Worm (Caenorhabditis elegans): Measurements from ENCODE around the gene C34B4.5.
A peak's percentile ranks its signal among the peaks of the same experiment; 100 is the strongest.

The C34B4.5 gene

DNA sequence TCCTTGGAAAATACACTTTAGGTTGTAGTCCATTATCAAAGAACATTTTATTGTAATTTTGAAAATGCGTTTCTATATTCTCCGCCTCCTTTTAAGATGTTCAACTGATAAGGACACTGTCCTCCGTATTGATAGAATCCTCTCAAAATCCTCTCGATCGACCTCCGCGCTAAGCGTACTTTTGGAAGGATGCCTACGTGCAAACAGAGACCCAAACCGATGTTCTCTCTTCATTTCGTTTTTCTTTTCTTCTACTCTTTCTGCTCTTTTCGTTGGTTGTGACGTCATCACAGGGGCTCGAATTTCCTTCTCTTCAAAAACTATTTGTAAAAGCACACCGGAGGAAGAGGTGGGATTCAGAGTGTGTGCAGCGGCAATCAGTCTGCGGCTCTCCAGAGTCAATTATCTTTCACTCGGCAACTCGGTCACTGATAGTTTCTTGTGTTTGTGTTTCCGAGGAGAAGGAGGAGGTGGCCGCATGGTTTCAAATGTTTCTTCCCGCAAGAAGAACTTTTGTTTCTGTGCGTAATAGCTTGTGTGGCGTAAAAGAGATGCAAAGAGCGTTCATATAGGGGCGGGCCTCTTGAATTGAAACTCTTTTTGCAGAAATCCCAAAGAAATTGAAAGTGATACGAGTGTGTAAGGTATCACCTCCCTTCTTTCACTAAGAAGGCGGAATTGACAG lies 13.2 kb upstream of the C34B4.5 start, which contains the start of gene C34B4.2:
Gene C34B4.2 (plus strand): TSS at position 614 of the 685 bp plus-strand sequence.
- TF ChIP-seq him-1 (tag; optimal IDR thresholded peaks at IDR 0.05) (peak; percentile 45), dao-5 (tag; optimal IDR thresholded peaks at IDR 0.05) (no peak), W03F9.2 (tag; optimal IDR thresholded peaks at IDR 0.05) (peak; percentile 26)

DNA sequence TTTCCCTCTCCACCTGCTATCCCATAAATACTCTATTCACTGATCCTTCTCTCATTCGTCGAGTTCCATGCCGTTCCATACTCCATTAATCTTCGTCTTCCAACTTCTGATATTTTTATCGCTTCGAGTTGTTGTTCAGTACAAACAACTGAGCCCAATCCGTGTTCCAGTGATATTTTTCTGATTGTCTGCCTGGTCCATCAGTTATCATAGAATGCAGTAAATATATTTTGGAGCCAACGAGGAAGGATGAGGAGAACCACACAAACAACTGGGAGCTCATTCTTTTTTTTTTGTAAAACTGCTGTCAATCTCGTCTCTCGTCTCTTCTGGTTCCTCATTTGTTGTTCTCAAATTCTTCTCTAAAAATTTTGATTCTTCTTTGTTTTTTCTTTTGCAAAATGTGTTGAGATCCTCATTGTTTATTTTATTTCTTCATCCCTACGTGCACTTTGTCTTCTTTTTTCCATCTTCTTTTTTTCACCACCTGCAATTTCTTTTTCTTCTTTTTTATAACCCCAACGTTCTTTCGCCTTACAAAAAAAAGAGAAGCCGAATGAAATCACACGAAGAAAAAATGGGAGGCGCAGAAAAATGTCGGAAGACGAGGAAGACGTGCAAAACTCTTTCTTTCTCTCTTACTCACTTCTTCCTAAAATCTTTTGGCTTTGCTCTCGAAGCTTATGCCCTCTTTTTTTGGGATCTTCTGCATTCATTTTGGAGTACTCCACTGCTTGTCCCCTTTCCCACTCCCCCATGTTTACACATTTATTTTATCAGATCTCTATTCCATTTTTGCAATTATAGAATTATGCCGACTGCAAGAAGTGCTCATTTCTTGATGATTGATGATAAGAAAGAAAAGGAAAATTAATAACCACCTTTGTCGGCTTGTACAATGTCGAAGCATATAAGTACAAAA lies 11.7 kb upstream of the C34B4.5 start:
- TF ChIP-seq him-1 (tag; optimal IDR thresholded peaks at IDR 0.05), result no peak
- TF ChIP-seq W03F9.2 (tag; optimal IDR thresholded peaks at IDR 0.05), result no peak
- no peak for TF ChIP-seq dao-5 (tag; optimal IDR thresholded peaks at IDR 0.05)

DNA sequence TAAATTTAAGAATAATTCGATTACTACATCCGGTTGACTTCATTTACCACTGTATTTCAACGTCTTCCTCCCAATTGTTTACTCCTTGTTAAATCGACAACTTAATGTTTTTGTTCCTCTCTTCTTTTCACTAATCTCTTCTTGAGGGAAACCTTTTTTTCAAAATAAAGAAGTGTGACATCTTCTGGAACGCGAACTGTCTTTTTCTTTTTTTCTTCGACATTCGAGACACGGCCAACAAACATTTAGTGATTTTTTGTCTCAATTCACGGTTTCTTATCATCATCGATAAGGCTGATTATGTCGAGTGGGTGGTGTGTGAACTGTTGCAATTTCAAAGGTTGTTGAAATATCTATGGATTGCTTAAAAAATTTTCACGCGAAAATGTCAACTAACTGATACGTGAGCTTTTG lies 10.5 kb upstream of the C34B4.5 start:
- TF ChIP-seq him-1 (tag; optimal IDR thresholded peaks at IDR 0.05), result no peak

DNA sequence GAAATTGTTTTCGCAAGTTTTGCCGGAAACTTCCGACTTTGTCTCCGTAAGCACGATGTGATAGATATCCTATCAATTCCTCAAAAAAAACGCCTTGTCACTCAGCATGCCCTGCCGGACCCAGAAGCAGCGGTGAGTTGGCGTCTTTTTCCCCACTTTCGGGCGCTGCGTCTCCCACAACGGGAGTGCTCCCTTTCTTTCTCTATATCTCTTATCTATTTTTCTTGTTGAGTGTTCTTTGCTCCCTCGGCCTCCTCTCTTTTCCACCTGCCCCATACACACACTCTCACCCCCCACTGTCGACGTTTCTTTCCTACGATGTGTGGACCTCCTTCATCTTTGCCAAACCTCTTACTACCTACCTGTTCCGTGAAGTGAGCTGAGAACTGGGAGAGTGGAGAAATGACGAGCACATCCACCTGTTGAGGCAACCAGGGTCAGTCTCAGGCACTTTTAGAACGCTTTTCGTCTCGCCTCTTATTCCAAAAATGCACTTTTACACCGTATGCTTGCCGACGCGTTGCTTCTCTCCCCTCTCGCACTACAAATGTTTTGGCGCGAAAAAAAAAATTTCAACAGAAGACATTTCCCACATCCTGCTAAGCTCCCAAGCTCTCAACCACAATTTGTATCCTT lies 9.7 kb upstream of the C34B4.5 start:
- peak; percentile 67 for TF ChIP-seq him-1 (tag; optimal IDR thresholded peaks at IDR 0.05)
- TF ChIP-seq W03F9.2 (tag; optimal IDR thresholded peaks at IDR 0.05), result peak; percentile 32
- peak; percentile 3 for TF ChIP-seq dao-5 (tag; optimal IDR thresholded peaks at IDR 0.05)

DNA sequence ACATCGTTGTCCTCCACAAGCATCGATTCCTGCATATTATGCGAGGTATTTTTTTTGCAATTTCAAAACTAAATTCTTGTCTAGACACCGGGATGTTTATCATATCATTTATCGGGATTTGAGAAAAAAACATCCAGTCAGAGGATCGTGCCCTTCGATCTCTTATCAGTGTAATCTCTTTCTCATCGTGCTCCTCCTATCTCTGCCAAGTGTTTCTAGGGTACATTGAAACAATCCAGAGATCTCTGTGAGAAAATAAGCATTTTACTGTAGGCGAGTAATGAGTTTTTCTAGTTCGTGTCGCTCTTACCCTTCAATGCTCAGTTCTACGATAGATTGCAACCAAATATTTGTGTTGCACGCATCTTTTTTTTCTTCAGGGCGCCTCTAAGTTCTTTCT lies 7.3 kb upstream of the C34B4.5 start:
- TF ChIP-seq him-1 (tag; optimal IDR thresholded peaks at IDR 0.05) (no peak), dao-5 (tag; optimal IDR thresholded peaks at IDR 0.05) (no peak), W03F9.2 (tag; optimal IDR thresholded peaks at IDR 0.05) (no peak)

DNA sequence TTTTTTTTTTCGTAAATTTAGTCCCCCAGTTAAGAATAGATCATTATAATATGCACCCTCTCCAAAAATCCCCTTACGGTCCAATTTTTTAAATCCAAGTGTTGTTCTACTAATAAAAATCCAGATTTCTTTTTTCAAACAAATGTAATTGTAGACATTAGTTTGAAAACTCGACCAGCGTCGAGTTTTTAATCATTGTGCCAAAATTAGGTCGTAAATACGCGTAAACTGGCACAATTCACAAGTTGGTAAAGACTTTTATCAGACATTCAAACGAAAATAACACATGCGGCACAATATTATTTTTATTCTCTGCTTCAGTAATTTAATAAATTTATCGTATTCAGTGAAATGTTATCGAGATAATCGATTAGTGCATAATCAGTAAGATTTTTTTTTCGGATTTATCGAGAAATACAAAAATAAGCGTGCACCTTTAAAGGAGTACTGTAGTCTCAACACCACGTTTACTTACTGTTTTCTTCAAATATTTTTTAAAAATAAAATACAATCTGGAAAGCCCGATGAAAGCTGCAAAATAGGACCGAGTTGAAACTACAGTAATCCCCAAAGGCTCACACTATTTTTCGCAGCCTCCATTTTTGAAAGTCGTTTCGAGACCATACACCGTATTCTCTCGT lies 5.5 kb upstream of the C34B4.5 start, which contains the start of gene C34B4.4:
Gene C34B4.4 (plus strand): TSS at position 276 of the 641 bp plus-strand sequence.
- TF ChIP-seq dao-5 (tag; optimal IDR thresholded peaks at IDR 0.05), result no peak
- no peak for TF ChIP-seq W03F9.2 (tag; optimal IDR thresholded peaks at IDR 0.05)
- no peak for TF ChIP-seq him-1 (tag; optimal IDR thresholded peaks at IDR 0.05)

DNA sequence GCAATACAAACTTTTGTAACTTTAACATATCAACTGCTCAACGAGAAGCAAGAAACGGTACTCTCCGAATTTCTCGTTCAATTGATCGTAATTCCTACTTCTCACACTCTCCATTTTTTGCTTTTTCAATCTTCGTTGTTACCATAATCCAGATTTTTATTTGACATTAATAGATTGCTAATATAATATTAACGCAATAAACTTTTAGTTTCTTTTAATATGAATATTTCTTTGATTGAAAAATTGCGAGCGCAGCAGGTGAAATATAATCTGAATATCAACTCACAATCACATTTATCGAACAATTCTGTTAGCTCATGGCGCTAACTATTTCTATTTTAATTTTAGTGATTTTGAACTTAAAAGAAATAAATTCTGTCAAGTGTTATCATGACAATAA lies 3.4 kb upstream of the C34B4.5 start, which contains the start of gene lurp-4:
Gene lurp-4 (plus strand): TSS at position 301 of the 400 bp plus-strand sequence.
- no peak for TF ChIP-seq dao-5 (tag; optimal IDR thresholded peaks at IDR 0.05)
- no peak for TF ChIP-seq him-1 (tag; optimal IDR thresholded peaks at IDR 0.05)
- no peak for TF ChIP-seq W03F9.2 (tag; optimal IDR thresholded peaks at IDR 0.05)

DNA sequence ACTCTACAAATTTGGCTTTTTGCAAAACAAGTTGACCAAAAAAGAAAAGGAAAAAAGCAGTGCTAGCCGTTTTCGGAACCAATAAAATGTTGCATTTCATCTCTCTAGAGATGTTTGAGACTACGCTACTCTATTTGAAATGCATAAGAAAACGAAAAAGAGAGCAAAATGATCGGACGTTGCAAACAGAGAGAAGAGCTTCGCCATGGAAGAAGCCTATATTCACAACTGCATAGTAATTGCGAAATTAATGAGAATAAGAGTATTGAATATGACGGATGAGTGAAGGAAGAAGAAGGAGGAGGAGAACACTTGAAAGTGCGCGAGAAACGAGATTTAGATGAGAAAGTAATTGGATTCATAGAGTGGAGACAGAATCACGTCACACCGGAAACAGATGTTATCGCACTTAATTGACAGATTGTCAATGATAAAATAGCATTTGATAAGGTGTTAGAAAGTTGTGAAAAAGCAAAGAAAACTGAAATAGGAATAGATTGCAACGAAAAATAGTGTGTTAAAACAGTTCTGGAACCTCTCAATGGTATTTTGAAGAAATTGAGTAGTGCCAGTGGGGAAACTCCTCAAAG lies 10.2 kb downstream of the C34B4.5 start:
- TF ChIP-seq dao-5 (tag; optimal IDR thresholded peaks at IDR 0.05), result no peak
- TF ChIP-seq W03F9.2 (tag; optimal IDR thresholded peaks at IDR 0.05), result no peak
- TF ChIP-seq him-1 (tag; optimal IDR thresholded peaks at IDR 0.05), result no peak

DNA sequence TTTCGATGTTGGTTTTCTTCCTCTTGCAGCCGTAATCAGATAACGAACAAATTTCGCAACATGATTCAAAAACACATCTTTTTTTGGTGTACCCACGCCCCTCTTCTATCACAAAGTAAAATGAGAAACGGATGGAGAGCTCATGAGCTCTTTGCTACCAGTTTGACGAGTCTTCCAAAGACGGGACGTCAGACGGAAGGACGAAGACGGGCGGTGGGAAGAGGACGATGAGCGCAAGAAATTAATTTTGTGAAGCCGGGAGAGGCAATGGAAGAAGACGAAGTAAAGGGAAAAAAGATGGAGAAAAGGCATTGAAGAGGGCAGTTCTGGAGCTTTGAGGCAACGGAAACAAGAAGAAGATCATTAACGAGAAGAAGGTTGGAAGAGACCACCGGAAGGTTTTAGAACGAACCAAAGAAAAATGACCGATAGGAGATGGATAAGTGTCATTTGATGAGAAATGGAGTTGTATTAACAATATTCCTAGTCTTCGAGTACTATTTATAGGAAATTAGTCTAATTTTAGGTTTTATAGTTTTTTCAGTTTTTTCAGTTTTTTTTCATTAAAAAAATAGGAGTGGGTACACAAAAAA lies 15.9 kb downstream of the C34B4.5 start:
- no peak for TF ChIP-seq dao-5 (tag; optimal IDR thresholded peaks at IDR 0.05)

DNA sequence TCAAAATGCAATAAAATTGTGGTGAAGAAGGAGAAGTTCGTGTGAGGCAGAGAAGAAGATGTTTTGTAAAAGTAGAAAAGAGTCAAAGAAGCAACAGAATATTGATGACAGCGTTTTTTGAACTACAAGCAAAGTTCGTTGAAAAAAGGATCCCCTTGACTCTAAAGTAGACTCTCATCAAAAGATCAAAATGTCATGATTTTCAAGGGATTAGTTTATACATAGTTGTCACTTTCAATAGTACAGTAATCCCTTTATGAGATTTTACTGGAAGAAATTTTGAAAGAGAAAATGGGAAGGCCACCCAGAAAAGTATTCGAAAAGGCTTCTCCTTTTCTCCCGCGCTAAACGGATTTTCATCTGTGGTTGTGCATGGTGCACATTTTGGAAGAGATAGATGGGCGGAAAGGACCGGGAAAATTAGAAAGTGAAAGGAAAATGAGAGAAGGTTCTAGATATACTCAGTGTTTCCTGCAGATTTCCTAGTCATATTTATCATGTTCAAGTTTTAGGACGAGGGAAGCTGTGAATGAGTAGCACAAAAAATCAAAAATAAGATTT lies 17.3 kb downstream of the C34B4.5 start:
- no peak for TF ChIP-seq W03F9.2 (tag; optimal IDR thresholded peaks at IDR 0.05)
- no peak for TF ChIP-seq him-1 (tag; optimal IDR thresholded peaks at IDR 0.05)
- no peak for TF ChIP-seq dao-5 (tag; optimal IDR thresholded peaks at IDR 0.05)

DNA sequence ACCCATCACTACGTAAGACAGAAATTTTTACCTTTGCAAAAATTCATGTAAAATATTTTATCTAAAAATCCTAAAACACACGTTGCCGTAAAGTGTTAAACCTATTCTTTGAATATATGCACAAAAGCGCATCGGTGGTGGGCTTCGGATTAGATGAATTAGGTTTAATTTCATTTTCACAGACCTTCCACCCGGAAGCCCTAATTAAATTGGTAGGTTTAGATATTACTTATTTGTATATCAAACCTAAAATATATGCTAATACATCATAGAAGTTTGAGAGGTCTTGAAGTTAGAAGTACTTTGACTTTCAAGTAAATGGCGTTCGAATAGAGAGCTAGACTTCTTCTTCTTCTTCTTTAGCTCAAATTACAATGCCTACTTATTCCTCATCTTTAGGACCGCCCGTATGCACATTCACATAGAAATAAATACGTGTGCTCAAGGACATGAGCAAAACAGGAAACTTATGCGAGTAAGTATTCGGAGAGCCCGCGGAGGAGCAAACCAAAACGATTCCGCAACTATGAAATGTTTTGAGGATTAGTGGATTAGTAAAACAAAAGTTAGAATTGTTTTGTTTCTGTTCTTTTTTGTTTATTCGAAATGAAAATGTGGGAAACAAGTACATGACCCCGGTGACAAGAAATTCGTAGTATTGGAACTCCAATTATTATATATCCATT lies 18.9 kb downstream of the C34B4.5 start:
- TF ChIP-seq dao-5 (tag; optimal IDR thresholded peaks at IDR 0.05), result no peak
- no peak for TF ChIP-seq him-1 (tag; optimal IDR thresholded peaks at IDR 0.05)
- TF ChIP-seq W03F9.2 (tag; optimal IDR thresholded peaks at IDR 0.05), result no peak

DNA sequence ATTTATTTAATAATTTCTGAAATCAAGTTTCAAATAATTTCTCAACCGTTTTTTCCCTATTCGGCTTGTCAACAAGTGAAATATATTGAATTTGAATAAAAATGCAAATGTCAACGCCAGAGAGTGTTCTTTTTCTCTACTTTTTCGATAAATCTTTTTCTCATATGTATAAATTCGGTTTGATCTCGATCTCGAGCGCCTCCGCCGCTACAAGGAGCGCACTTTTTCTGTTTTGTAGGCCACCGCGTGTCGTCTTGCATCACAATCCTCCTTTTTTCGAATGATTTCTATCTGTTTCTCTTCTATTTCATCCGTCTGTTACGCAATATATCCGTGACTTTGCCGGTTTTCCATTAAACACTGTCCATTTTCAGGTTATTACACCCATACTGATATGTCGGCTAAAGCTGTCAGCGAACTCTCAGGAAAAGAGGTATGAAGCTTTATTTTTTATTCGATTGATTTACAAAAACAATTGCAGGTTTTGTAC lies 20.4 kb downstream of the C34B4.5 start, which contains the start of gene acly-2:
Gene acly-2 (plus strand): TSS at position 375 of the 490 bp plus-strand sequence.
- TF ChIP-seq dao-5 (tag; optimal IDR thresholded peaks at IDR 0.05) (no peak), him-1 (tag; optimal IDR thresholded peaks at IDR 0.05) (no peak), W03F9.2 (tag; optimal IDR thresholded peaks at IDR 0.05) (no peak)

All from whole organism, L4/young adult.